Worm (Caenorhabditis elegans): ENCODE results near the gene B0564.2.

The B0564.2 gene

ce11 chrIV:13082836-13083763 lies 24.4 kb upstream of the B0564.2 start (continued):
- TF ChIP-seq xnd-1 (tag; optimal IDR thresholded peaks at IDR 0.05) (no peak), ztf-22 (GFP tag; optimal IDR thresholded peaks at IDR 0.05) (no peak), cebp-1 (GFP tag; IDR thresholded peaks at IDR 0.05) (no peak), cebp-1 (tag; optimal IDR thresholded peaks at IDR 0.05) (peak; percentile 25), dpl-1 (GFP tag; optimal IDR thresholded peaks at IDR 0.05) (no peak), Y53F4B.3 (GFP tag; IDR thresholded peaks at IDR 0.05) (no peak), ZK185.1 (tag; optimal IDR thresholded peaks at IDR 0.05; ENCODE audit: poor library complexity, severe bottlenecking) (peak; percentile 20), attf-6 (GFP tag; IDR thresholded peaks at IDR 0.05) (no peak)

ce11 chrIV:13085675-13086074 lies 21.8 kb upstream of the B0564.2 start:
- TF ChIP-seq dpl-1 (GFP tag; optimal IDR thresholded peaks at IDR 0.05) (no peak), hlh-12 (tag; optimal IDR thresholded peaks at IDR 0.05) (no peak), sptf-2 (GFP tag; optimal IDR thresholded peaks at IDR 0.05) (no peak), tbx-9 (tag; optimal IDR thresholded peaks at IDR 0.05; ENCODE audit: borderline replicate concordance) (no peak), sea-2 (GFP tag; IDR thresholded peaks at IDR 0.05) (no peak)

ce11 chrIV:13086705-13087104 lies 20.8 kb upstream of the B0564.2 start, which contains the start of gene spin-2:
TSS of gene spin-2 (plus strand) at chrIV:13087005.
- TF ChIP-seq hlh-26 (GFP tag; conservative IDR thresholded peaks at IDR 0.05) (no peak), ztf-25 (GFP tag; IDR thresholded peaks at IDR 0.05) (no peak), madf-8 (GFP tag; conservative IDR thresholded peaks at IDR 0.05) (no peak), pha-4 (tag; optimal IDR thresholded peaks at IDR 0.05) (no peak), B0035.1 (tag; optimal IDR thresholded peaks at IDR 0.05) (no peak), nfyb-1 (GFP tag; IDR thresholded peaks at IDR 0.05) (no peak), rec-8 (tag; optimal IDR thresholded peaks at IDR 0.05) (no peak), attf-6 (GFP tag; IDR thresholded peaks at IDR 0.05) (no peak), let-526 (GFP tag; IDR thresholded peaks at IDR 0.05) (no peak), chd-7 (tag; optimal IDR thresholded peaks at IDR 0.05) (no peak), ZK185.1 (tag; optimal IDR thresholded peaks at IDR 0.05; ENCODE audit: poor library complexity, severe bottlenecking) (no peak), akir-1 (GFP tag; optimal IDR thresholded peaks at IDR 0.05) (no peak), somi-1 (GFP tag; optimal IDR thresholded peaks at IDR 0.05) (no peak), dpl-1 (GFP tag; optimal IDR thresholded peaks at IDR 0.05) (no peak)

ce11 chrIV:13089671-13090242 lies 17.7 kb upstream of the B0564.2 start:
- TF ChIP-seq B0035.1 (tag; optimal IDR thresholded peaks at IDR 0.05), result no peak
- no peak for TF ChIP-seq ama-1 (optimal IDR thresholded peaks at IDR 0.05)
- TF ChIP-seq ama-1 (GFP tag; optimal IDR thresholded peaks at IDR 0.05), result no peak
- no peak for TF ChIP-seq F55B11.4 (tag; optimal IDR thresholded peaks at IDR 0.05; ENCODE audit: borderline replicate concordance, insufficient read depth)
- no peak for TF ChIP-seq B0261.1 (tag; optimal IDR thresholded peaks at IDR 0.05)
- TF ChIP-seq attf-3 (GFP tag; conservative IDR thresholded peaks at IDR 0.05), result no peak
- no peak for TF ChIP-seq madf-6 (GFP tag; IDR thresholded peaks at IDR 0.05)
- no peak for TF ChIP-seq ztf-22 (GFP tag; optimal IDR thresholded peaks at IDR 0.05)
- no peak for TF ChIP-seq tlf-1 (GFP tag; optimal IDR thresholded peaks at IDR 0.05)
- no peak for TF ChIP-seq tbp1 (GFP tag; optimal IDR thresholded peaks at IDR 0.05)
- 0 out of 2 replicates have a peak, but pooled peaks have one; percentile 19 for TF ChIP-seq pbrm-1 (GFP tag; IDR thresholded peaks at IDR 0.05)
- no peak for TF ChIP-seq ztf-25 (GFP tag; IDR thresholded peaks at IDR 0.05)
- TF ChIP-seq cebp-2 (GFP tag; IDR thresholded peaks at IDR 0.05), result 0 out of 2 replicates have a peak, but pooled peaks have one; percentile 18
- no peak for TF ChIP-seq sea-2 (GFP tag; IDR thresholded peaks at IDR 0.05)
- TF ChIP-seq hlh-26 (GFP tag; conservative IDR thresholded peaks at IDR 0.05), result no peak
- no peak for TF ChIP-seq nfya-2 (GFP tag; IDR thresholded peaks at IDR 0.05)
- peak; percentile 85 for TF ChIP-seq egrh-3 (GFP tag; IDR thresholded peaks at IDR 0.05)
- no peak for TF ChIP-seq Y53G8AR.9 (GFP tag; conservative IDR thresholded peaks at IDR 0.05)
- TF ChIP-seq zfh-2 (GFP tag; conservative IDR thresholded peaks at IDR 0.05), result peak; percentile 92; the same call in 1 of the 2 replicates
- no peak for TF ChIP-seq Y79H2A.3 (GFP tag; conservative IDR thresholded peaks at IDR 0.05)
- TF ChIP-seq mes-4 (tag; optimal IDR thresholded peaks at IDR 0.05), result no peak
- TF ChIP-seq ccch-3 (GFP tag; optimal IDR thresholded peaks at IDR 0.05), result no peak
- TF ChIP-seq K11D2.4 (GFP tag; IDR thresholded peaks at IDR 0.05), result no peak
- TF ChIP-seq dpl-1 (GFP tag; optimal IDR thresholded peaks at IDR 0.05), result no peak

Data from whole organism, young adult.